Fruit fly (Drosophila melanogaster): Measurements from ENCODE around the gene CG44038.

DNA sequence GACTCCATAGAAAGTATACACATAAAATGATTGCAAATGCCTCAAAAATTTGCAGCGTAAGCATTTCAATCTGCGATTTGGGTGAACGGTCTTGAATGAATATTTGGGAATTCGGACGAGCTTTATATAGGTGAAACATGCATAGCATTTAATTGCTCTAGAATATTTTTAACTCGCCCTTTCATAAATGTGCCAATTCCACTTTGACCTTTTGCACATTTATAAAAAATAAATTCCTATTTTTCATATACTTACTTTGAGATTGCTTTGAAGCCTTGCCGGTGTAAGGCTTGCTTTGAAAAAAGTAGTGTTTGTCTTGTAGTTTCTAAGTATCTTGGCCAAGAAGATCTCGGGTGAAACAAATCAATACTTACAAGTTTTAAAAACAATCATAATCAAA is 26.2 kb upstream of the CG44038 start, which contains the start of gene Cyp313a5:
- TF ChIP-seq CG7368 (GFP tag; optimal IDR thresholded peaks at IDR 0.05) (no peak), dsx (GFP tag; optimal IDR thresholded peaks at IDR 0.05; ENCODE audit: poor library complexity, severe bottlenecking) (no peak), salr (GFP tag; optimal IDR thresholded peaks at IDR 0.05) (no peak), CG6792 (GFP tag; optimal IDR thresholded peaks at IDR 0.05) (no peak)
